Worm (Caenorhabditis elegans): ENCODE results near the gene F52D2.5.

ce11 chrX:1971647-1972046 lies 3.0 kb downstream of the F52D2.5 start:
- TF ChIP-seq snpc-4 (tag; optimal IDR thresholded peaks at IDR 0.05) (no peak), unc-39 (tag; optimal IDR thresholded peaks at IDR 0.05) (no peak), ztf-11 (tag; optimal IDR thresholded peaks at IDR 0.05) (no peak), elt-3 (tag; optimal IDR thresholded peaks at IDR 0.05) (no peak), lsy-2 (tag; optimal IDR thresholded peaks at IDR 0.05) (no peak), ceh-39 (tag; optimal IDR thresholded peaks at IDR 0.05) (no peak), blmp-1 (tag; optimal IDR thresholded peaks at IDR 0.05) (no peak), zip-8 (tag; optimal IDR thresholded peaks at IDR 0.05) (no peak), unc-62 (GFP tag; optimal IDR thresholded peaks at IDR 0.05) (no peak), mab-5 (tag; optimal IDR thresholded peaks at IDR 0.05) (no peak)

All from whole organism, mixed stage, embryonic.